Worm (Caenorhabditis elegans) whole organism, L3 larva: ENCODE results near the gene F11C7.6.

Experiments used
- ZK546.5 ChIP-seq: sonication (generic microtip); optimal IDR thresholded peaks from 2 replicates; lab custom pipeline; 2017; ENCODE audit warnings: missing biosample characterization, missing genetic modification characterization
- ama-1 ChIP-seq: fragments of 150-350 bp; optimal IDR thresholded peaks from 2 replicates; lab custom pipeline; 2018
- ceh-28 ChIP-seq: fragments of 150-350 bp; optimal IDR thresholded peaks from 2 replicates; lab custom pipeline; 2014; ENCODE audit warnings: missing biosample characterization, missing genetic modification reagents, missing genetic modification characterization
- ceh-82 ChIP-seq: fragments of 150-350 bp; optimal IDR thresholded peaks from 2 replicates; lab custom pipeline; 2014; ENCODE audit warnings: missing biosample characterization, missing genetic modification characterization
- ceh-9 ChIP-seq: sonication (generic microtip); optimal IDR thresholded peaks from 2 replicates; lab custom pipeline; 2018; ENCODE audit warnings: missing biosample characterization, missing genetic modification characterization
- egl-27 ChIP-seq: sonication (generic microtip); optimal IDR thresholded peaks from 4 replicates; lab custom pipeline; 2017; ENCODE audit warnings: missing biosample characterization, missing genetic modification reagents, missing genetic modification characterization
- egl-5 ChIP-seq: fragments of 150-350 bp; optimal IDR thresholded peaks from 2 replicates; lab custom pipeline; 2017; ENCODE audit warnings: missing biosample characterization, missing genetic modification reagents, missing genetic modification characterization, inconsistent platforms
- elt-2 ChIP-seq: sonication (generic microtip); optimal IDR thresholded peaks from 2 replicates; lab custom pipeline; 2016; ENCODE audit warnings: missing genetic modification reagents, mild to moderate bottlenecking, missing genetic modification characterization, missing compliant biosample characterization
- elt-3 ChIP-seq, 3 experiments: fragments of 150-350 bp in 1 of 3; sonication (generic microtip) in 2 of 3; optimal IDR thresholded peaks; 2 replicates in 2 of 3; 4 replicates in 1 of 3; lab custom pipeline; 2014 to 2017; ENCODE audit warnings: missing biosample characterization in 3 of 3, missing genetic modification characterization in 3 of 3
- eor-1 ChIP-seq, 2 experiments: fragments of 150-350 bp; optimal IDR thresholded peaks; 2 replicates each; lab custom pipeline; 2014 to 2018; ENCODE audit warnings: missing biosample characterization in 2 of 2, missing genetic modification characterization in 2 of 2
- fkh-10 ChIP-seq: sonication (generic microtip); optimal IDR thresholded peaks from 2 replicates; lab custom pipeline; 2017; ENCODE audit warnings: missing biosample characterization, missing genetic modification reagents, missing genetic modification characterization
- fkh-2 ChIP-seq: fragments of 150-350 bp; optimal IDR thresholded peaks from 2 replicates; lab custom pipeline; 2014; ENCODE audit warnings: missing biosample characterization, missing genetic modification reagents, missing genetic modification characterization
- fos-1 ChIP-seq: fragments of 150-350 bp; optimal IDR thresholded peaks from 2 replicates; lab custom pipeline; 2014; ENCODE audit warnings: missing biosample characterization, missing genetic modification characterization
- hmg-11 ChIP-seq: sonication (generic microtip); optimal IDR thresholded peaks from 2 replicates; lab custom pipeline; 2016; ENCODE audit warnings: missing genetic modification characterization, missing compliant biosample characterization
- jun-1 ChIP-seq: fragments of 150-350 bp; optimal IDR thresholded peaks from 2 replicates; lab custom pipeline; 2014; ENCODE audit warnings: missing biosample characterization, missing genetic modification reagents, missing genetic modification characterization
- lin-15B ChIP-seq: fragments of 150-350 bp; optimal IDR thresholded peaks from 2 replicates; lab custom pipeline; 2014; ENCODE audit warnings: missing biosample characterization, missing genetic modification characterization
- lin-39 ChIP-seq: fragments of 150-350 bp; optimal IDR thresholded peaks from 2 replicates; lab custom pipeline; 2018; ENCODE audit warnings: missing biosample characterization, missing genetic modification reagents, missing genetic modification characterization
- lsy-12 ChIP-seq: sonication (generic microtip); optimal IDR thresholded peaks from 2 replicates; lab custom pipeline; 2016; ENCODE audit warnings: mild to moderate bottlenecking, missing genetic modification characterization, missing compliant biosample characterization
- mdl-1 ChIP-seq: fragments of 150-350 bp; optimal IDR thresholded peaks from 2 replicates; lab custom pipeline; 2014; ENCODE audit warnings: missing biosample characterization, missing genetic modification characterization
- mml-1 ChIP-seq: fragments of 150-350 bp; sonication (generic microtip); optimal IDR thresholded peaks from 3 replicates; lab custom pipeline; 2014; ENCODE audit warnings: missing biosample characterization, missing genetic modification characterization
- nfya-1 ChIP-seq: sonication (generic microtip); optimal IDR thresholded peaks from 2 replicates; lab custom pipeline; 2017; ENCODE audit warnings: missing genetic modification characterization, mild to moderate bottlenecking, missing compliant biosample characterization, antibody characterized with exemption, moderate library complexity; ENCODE audit not compliant: insufficient read depth
- nhr-11 ChIP-seq: fragments of 150-350 bp; optimal IDR thresholded peaks from 2 replicates; lab custom pipeline; 2014; ENCODE audit warnings: missing biosample characterization, missing genetic modification characterization
- nhr-23 ChIP-seq: fragments of 150-350 bp; optimal IDR thresholded peaks from 2 replicates; lab custom pipeline; 2014; ENCODE audit warnings: missing biosample characterization, missing genetic modification reagents, missing genetic modification characterization
- nhr-237 ChIP-seq: fragments of 150-350 bp; optimal IDR thresholded peaks from 2 replicates; lab custom pipeline; 2014; ENCODE audit warnings: missing biosample characterization, missing genetic modification characterization
- nhr-28 ChIP-seq: fragments of 150-350 bp; optimal IDR thresholded peaks from 2 replicates; lab custom pipeline; 2014; ENCODE audit warnings: missing biosample characterization, missing genetic modification characterization
- nhr-43 ChIP-seq: sonication (generic microtip); optimal IDR thresholded peaks from 2 replicates; lab custom pipeline; 2016; ENCODE audit warnings: mild to moderate bottlenecking, missing genetic modification characterization, missing compliant biosample characterization; ENCODE audit not compliant: poor library complexity, severe bottlenecking
- nhr-67 ChIP-seq: fragments of 150-350 bp; optimal IDR thresholded peaks from 2 replicates; lab custom pipeline; 2014; ENCODE audit warnings: missing biosample characterization, missing genetic modification characterization
- nhr-76 ChIP-seq: fragments of 150-350 bp; sonication (generic microtip); optimal IDR thresholded peaks from 5 replicates; lab custom pipeline; 2014; ENCODE audit warnings: missing biosample characterization, missing genetic modification characterization
- pha-4 ChIP-seq: fragments of 150-350 bp; optimal IDR thresholded peaks from 2 replicates; lab custom pipeline; 2014; ENCODE audit warnings: missing biosample characterization, missing genetic modification reagents, missing genetic modification characterization
- pqm-1 ChIP-seq: fragments of 150-350 bp; optimal IDR thresholded peaks from 2 replicates; lab custom pipeline; 2017; ENCODE audit warnings: missing biosample characterization, missing genetic modification characterization, inconsistent platforms
- sea-2 ChIP-seq: fragments of 150-350 bp; sonication (generic microtip); optimal IDR thresholded peaks from 4 replicates; lab custom pipeline; 2014; ENCODE audit warnings: missing biosample characterization, missing genetic modification reagents, missing genetic modification characterization
- skn-1 ChIP-seq: fragments of 150-350 bp; optimal IDR thresholded peaks from 2 replicates; lab custom pipeline; 2014; ENCODE audit warnings: missing biosample characterization, missing genetic modification characterization
- snpc-4 ChIP-seq: fragments of 150-350 bp; optimal IDR thresholded peaks from 2 replicates; lab custom pipeline; 2014; ENCODE audit warnings: missing biosample characterization, missing genetic modification characterization
- tbx-2 ChIP-seq: sonication (generic microtip); optimal IDR thresholded peaks from 2 replicates; lab custom pipeline; 2016; ENCODE audit warnings: mild to moderate bottlenecking, missing genetic modification characterization, missing compliant biosample characterization
- unc-39 ChIP-seq: sonication (generic microtip); optimal IDR thresholded peaks from 4 replicates; lab custom pipeline; 2017; ENCODE audit warnings: missing biosample characterization, missing genetic modification characterization
- zag-1 ChIP-seq: fragments of 150-350 bp; optimal IDR thresholded peaks from 2 replicates; lab custom pipeline; 2014; ENCODE audit warnings: missing biosample characterization, missing genetic modification characterization
- ztf-4 ChIP-seq: fragments of 150-350 bp; optimal IDR thresholded peaks from 2 replicates; lab custom pipeline; 2014; ENCODE audit warnings: missing biosample characterization, missing genetic modification characterization

Gene F11C7.6

ce11 chrX:17392182-17392581 is 9.2 kb upstream of the F11C7.6 start (continued):
- TF ChIP-seq lin-15B (tag; lab: Kevin White, UChicago), result peak; percentile 82
- TF ChIP-seq hmg-11, result peak; percentile 82
- TF ChIP-seq mml-1, result no peak
- TF ChIP-seq nhr-67, result no peak
- no peak for TF ChIP-seq ceh-28 (tag; lab: Kevin White, UChicago)
- no peak for TF ChIP-seq egl-27
- TF ChIP-seq ztf-4, result no peak
- TF ChIP-seq fos-1 (tag; lab: Kevin White, UChicago), result no peak

ce11 chrX:17396456-17396855 is 4.9 kb upstream of the F11C7.6 start, which contains the start of the genes vap-1 and F11C7.2:
Gene vap-1, minus strand, starts transcription at chrX:17396556.
Gene F11C7.2, plus strand, starts transcription at chrX:17396814.
- TF ChIP-seq nhr-67 (no peak), mdl-1 (tag; lab: Kevin White, UChicago) (no peak), pha-4 (no peak), ceh-28 (tag; lab: Kevin White, UChicago) (no peak), lin-39 (no peak), nhr-237 (no peak), nhr-43 (tag; lab: Kevin White, UChicago) (no peak), skn-1 (tag; lab: Kevin White, UChicago) (no peak), sea-2 (no peak), snpc-4 (tag; lab: Kevin White, UChicago) (no peak), nhr-28 (no peak), nhr-11 (tag; lab: Kevin White, UChicago) (no peak), fkh-2 (tag; lab: Kevin White, UChicago) (no peak), eor-1 (tag; optimal IDR thresholded peaks at IDR 0.05; lab: Kevin White, UChicago) (no peak), unc-39 (tag; lab: Kevin White, UChicago) (no peak)

ce11 chrX:17398293-17398692 is 3.1 kb upstream of the F11C7.6 start, which contains the start of gene F11C7.7:
Gene F11C7.7, plus strand, starts transcription at chrX:17398593.
- no peak for TF ChIP-seq skn-1 (tag; lab: Kevin White, UChicago)
- TF ChIP-seq fos-1 (tag; lab: Kevin White, UChicago), result no peak
- TF ChIP-seq lsy-12 (tag; lab: Kevin White, UChicago), result no peak
- TF ChIP-seq unc-39 (tag; lab: Kevin White, UChicago), result no peak
- no peak for TF ChIP-seq eor-1 (tag; optimal IDR thresholded peaks at IDR 0.05; lab: Kevin White, UChicago)
- no peak for TF ChIP-seq mdl-1 (tag; lab: Kevin White, UChicago)

DNA sequence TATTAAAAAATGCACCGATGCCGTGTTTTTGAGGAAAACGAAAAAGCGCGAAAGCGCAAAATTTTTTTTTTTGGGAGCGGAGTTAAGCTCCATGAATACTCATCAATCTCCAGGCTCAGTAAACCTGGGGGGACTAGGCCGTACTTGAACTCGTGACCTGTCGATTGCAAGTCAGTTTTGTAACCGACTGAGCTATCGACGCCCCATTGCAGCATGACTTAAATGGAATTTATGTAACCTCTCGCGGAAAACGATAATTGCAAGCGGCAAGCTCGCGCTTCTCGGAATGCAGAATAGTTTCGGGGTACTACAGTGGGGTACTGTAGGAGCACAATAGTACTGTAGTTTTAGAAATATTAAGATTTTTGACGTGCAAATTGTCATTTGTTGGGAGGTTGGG is 939 bp upstream of the F11C7.6 start:
- TF ChIP-seq lin-39 (no peak), tbx-2 (tag; lab: Kevin White, UChicago) (no peak), fkh-2 (tag; lab: Kevin White, UChicago) (no peak), nfya-1 (no peak), nhr-11 (tag; lab: Kevin White, UChicago) (no peak), elt-2 (tag; lab: Kevin White, UChicago) (no peak), fkh-10 (no peak), jun-1 (tag; lab: Kevin White, UChicago) (no peak), egl-5 (tag; lab: Kevin White, UChicago) (no peak), pqm-1 (tag; lab: Kevin White, UChicago) (no peak), ceh-9 (tag; lab: Kevin White, UChicago) (no peak), ceh-82 (tag; lab: Kevin White, UChicago) (no peak), ceh-28 (tag; lab: Kevin White, UChicago) (no peak), ztf-4 (no peak)

- TF ChIP-seq nhr-23 (no peak), eor-1 (tag; optimal IDR thresholded peaks at IDR 0.05; lab: Kevin White, UChicago) (no peak), nfya-1 (no peak), lin-39 (no peak), ama-1 (lab: Kevin White, UChicago) (no peak), fkh-2 (tag; lab: Kevin White, UChicago) (no peak), nhr-28 (no peak), egl-27 (no peak), nhr-76 (no peak), unc-39 (tag; lab: Kevin White, UChicago) (no peak), pha-4 (no peak), zag-1 (tag; lab: Kevin White, UChicago) (no peak), ZK546.5 (tag; lab: Kevin White, UChicago) (no peak), nhr-11 (tag; lab: Kevin White, UChicago) (no peak), elt-3 (tag; optimal IDR thresholded peaks at IDR 0.05; lab: Kevin White, UChicago) (no peak), mml-1 (no peak)
These were observed 1.7 kb downstream of the F11C7.6 start for ce11 chrX:17403058-17403457.
